Worm (Caenorhabditis elegans) whole organism, midembryonic: Measurements from ENCODE around the gene W06D11.5.

Source experiments
- T22C8.4 ChIP-seq: fragments of 200-800 bp; sonication (Bioruptor generic); IDR thresholded peaks from 2 replicates; pipeline ENCODE4 v1.3.6; 2022; ENCODE audit warnings: missing genetic modification characterization, missing compliant biosample characterization
- cog-1 ChIP-seq: sonication (generic microtip); optimal IDR thresholded peaks from 2 replicates; lab custom pipeline; 2016; ENCODE audit warnings: missing genetic modification characterization, missing compliant biosample characterization
- flt-1 ChIP-seq: fragments of 200-800 bp; sonication (Bioruptor generic); IDR thresholded peaks from 2 replicates; pipeline ENCODE4 v1.3.6; 2022; ENCODE audit warnings: missing genetic modification characterization, missing compliant biosample characterization
- klf-2 ChIP-seq: fragments of 200-800 bp; sonication (Bioruptor generic); conservative IDR thresholded peaks from 2 replicates; pipeline ENCODE4 v1.3.6; 2022; ENCODE audit warnings: missing genetic modification reagents, missing genetic modification characterization, missing compliant biosample characterization
- med-1 ChIP-seq: sonication (generic microtip); optimal IDR thresholded peaks from 2 replicates; lab custom pipeline; 2017; ENCODE audit warnings: missing genetic modification characterization, mild to moderate bottlenecking, missing compliant biosample characterization, antibody characterized with exemption, missing genetic modification reagents; ENCODE audit not compliant: insufficient read depth
- ref-1 ChIP-seq: fragments of 200-800 bp; sonication (Bioruptor generic); conservative IDR thresholded peaks from 2 replicates; pipeline ENCODE4 v1.3.6; 2022; ENCODE audit warnings: missing genetic modification reagents, missing genetic modification characterization, missing compliant biosample characterization
- tab-1 ChIP-seq: fragments of 200-800 bp; sonication (Bioruptor generic); IDR thresholded peaks from 2 replicates; pipeline ENCODE4 v1.3.6; 2022; ENCODE audit warnings: missing genetic modification characterization, missing compliant biosample characterization
- ztf-23 ChIP-seq: fragments of 200-800 bp; sonication (Bioruptor generic); IDR thresholded peaks from 2 replicates; pipeline ENCODE4 v1.3.6; 2022; ENCODE audit warnings: missing genetic modification reagents, missing genetic modification characterization, missing compliant biosample characterization
- ztf-29 ChIP-seq: fragments of 200-800 bp; sonication (Bioruptor generic); IDR thresholded peaks from 2 replicates; pipeline ENCODE4 v1.3.6; 2022; ENCODE audit warnings: missing genetic modification reagents, missing genetic modification characterization, missing compliant biosample characterization

- no peak for TF ChIP-seq klf-2 (GFP tag; lab: Robert Waterston, UW)
- TF ChIP-seq med-1, result no peak
- no peak for TF ChIP-seq cog-1
- TF ChIP-seq ztf-23, result no peak
- TF ChIP-seq T22C8.4 (GFP tag; lab: Robert Waterston, UW), result no peak
- no peak for TF ChIP-seq ref-1 (GFP tag; lab: Robert Waterston, UW)
- TF ChIP-seq flt-1, result no peak
- no peak for TF ChIP-seq tab-1 (GFP tag; lab: Robert Waterston, UW)
- no peak for TF ChIP-seq ztf-29
Measured at ce11 chrX:12315268-12315667, 15.3 kb downstream of the W06D11.5 start, which contains the start of gene xtr-2.
